Worm (Caenorhabditis elegans) whole organism, L1 larva: Measurements from ENCODE around the gene C27F2.4.
"Not testable (repeated sequence)": the region's sequence is repeated elsewhere in the genome, so short reads cannot be mapped to it uniquely, and the experiment has no call there.

ENCODE experiments used
- C04F5.9 ChIP-seq: sonication (generic microtip); optimal IDR thresholded peaks from 2 replicates; lab custom pipeline; 2016; ENCODE audit warnings: missing genetic modification characterization, missing compliant biosample characterization
- Y116A8C.19 ChIP-seq: sonication (generic microtip); optimal IDR thresholded peaks from 2 replicates; lab custom pipeline; 2016; ENCODE audit warnings: missing compliant biosample characterization, missing genetic modification characterization, borderline replicate concordance
- aha-1 ChIP-seq: fragments of 150-350 bp; optimal IDR thresholded peaks from 2 replicates; lab custom pipeline; 2014; ENCODE audit warnings: missing biosample characterization, missing genetic modification characterization
- aly-2 ChIP-seq: fragments of 150-350 bp; optimal IDR thresholded peaks from 2 replicates; lab custom pipeline; 2014; ENCODE audit warnings: missing biosample characterization, missing genetic modification characterization
- blmp-1 ChIP-seq: fragments of 150-350 bp; optimal IDR thresholded peaks from 2 replicates; lab custom pipeline; 2014; ENCODE audit warnings: missing biosample characterization, missing genetic modification characterization
- ceh-63 ChIP-seq: fragments of 200-800 bp; sonication (Bioruptor generic); optimal IDR thresholded peaks from 2 replicates; lab custom pipeline; 2018; ENCODE audit warnings: mild to moderate bottlenecking, missing genetic modification characterization, missing compliant biosample characterization
- ceh-82 ChIP-seq, 3 experiments: fragments of 150-350 bp in 1 of 3; sonication (generic microtip) in 2 of 3; optimal IDR thresholded peaks; 2 replicates each; lab custom pipeline; 2014 to 2017; ENCODE audit warnings: missing biosample characterization in 3 of 3, missing genetic modification characterization in 3 of 3
- ceh-90 ChIP-seq: sonication (generic microtip); optimal IDR thresholded peaks from 2 replicates; lab custom pipeline; 2016; ENCODE audit warnings: missing genetic modification characterization, missing compliant biosample characterization
- ces-1 ChIP-seq: fragments of 150-350 bp; optimal IDR thresholded peaks from 2 replicates; lab custom pipeline; 2014; ENCODE audit warnings: missing biosample characterization, missing genetic modification reagents, missing genetic modification characterization
- efl-1 ChIP-seq, 4 experiments: fragments of 150-350 bp; optimal IDR thresholded peaks in 3 of 4; peaks in 1 of 4; 1 replicate in 1 of 4; 2 replicates in 3 of 4; lab custom pipeline; 2014; ENCODE audit warnings: missing biosample characterization in 2 of 4, missing genetic modification characterization in 2 of 4, missing genetic modification reagents in 2 of 4
- egl-13 ChIP-seq: sonication (generic microtip); optimal IDR thresholded peaks from 2 replicates; lab custom pipeline; 2016; ENCODE audit warnings: missing genotype, missing genetic modification reagents, missing genetic modification characterization, missing compliant biosample characterization
- elt-3 ChIP-seq, 6 experiments: fragments of 150-350 bp in 1 of 6; sonication (generic microtip); optimal IDR thresholded peaks; 2 replicates each; lab custom pipeline; 2017 to 2018; ENCODE audit warnings: missing biosample characterization in 6 of 6, missing genetic modification characterization in 6 of 6, inconsistent platforms in 1 of 6
- ets-5 ChIP-seq: fragments of 200-800 bp; sonication (Bioruptor generic); IDR thresholded peaks from 2 replicates; pipeline ENCODE4 v1.3.6; 2022; ENCODE audit warnings: missing genetic modification characterization, missing compliant biosample characterization
- fkh-10 ChIP-seq: sonication (generic microtip); optimal IDR thresholded peaks from 2 replicates; lab custom pipeline; 2017; ENCODE audit warnings: missing biosample characterization, missing genetic modification reagents, missing genetic modification characterization
- fkh-4 ChIP-seq: sonication (generic microtip); optimal IDR thresholded peaks from 2 replicates; lab custom pipeline; 2016; ENCODE audit warnings: missing compliant biosample characterization, missing genetic modification characterization, borderline replicate concordance
- fkh-8 ChIP-seq: sonication (generic microtip); optimal IDR thresholded peaks from 2 replicates; lab custom pipeline; 2016; ENCODE audit warnings: mild to moderate bottlenecking, missing genetic modification characterization, missing compliant biosample characterization
- fos-1 ChIP-seq: fragments of 150-350 bp; optimal IDR thresholded peaks from 2 replicates; lab custom pipeline; 2014; ENCODE audit warnings: missing biosample characterization, missing genetic modification characterization
- hlh-17 ChIP-seq: fragments of 200-800 bp; sonication (Bioruptor generic); optimal IDR thresholded peaks from 2 replicates; lab custom pipeline; 2018; ENCODE audit warnings: missing genetic modification characterization, mild to moderate bottlenecking, missing compliant biosample characterization, moderate library complexity, borderline replicate concordance
- hpl-2 ChIP-seq: fragments of 150-350 bp; optimal IDR thresholded peaks from 2 replicates; lab custom pipeline; 2014; ENCODE audit warnings: missing biosample characterization, missing genetic modification reagents, missing genetic modification characterization
- isw-1 ChIP-seq: fragments of 200-800 bp; sonication (Bioruptor generic); IDR thresholded peaks from 2 replicates; pipeline ENCODE4 v1.3.6; 2022; ENCODE audit warnings: missing genetic modification characterization, missing compliant biosample characterization
- jun-1 ChIP-seq: fragments of 150-350 bp; optimal IDR thresholded peaks from 2 replicates; lab custom pipeline; 2014; ENCODE audit warnings: missing biosample characterization, missing genetic modification reagents, missing genetic modification characterization
- lin-13 ChIP-seq: fragments of 150-350 bp; optimal IDR thresholded peaks from 2 replicates; lab custom pipeline; 2014; ENCODE audit warnings: missing biosample characterization, missing genetic modification reagents, missing genetic modification characterization
- lin-14 ChIP-seq: fragments of 200-800 bp; sonication (Bioruptor generic); optimal IDR thresholded peaks from 2 replicates; lab custom pipeline; 2018; ENCODE audit warnings: mild to moderate bottlenecking, missing genetic modification characterization, moderate library complexity, missing compliant biosample characterization
- lin-15B ChIP-seq: fragments of 150-350 bp; sonication (generic microtip); optimal IDR thresholded peaks from 3 replicates; lab custom pipeline; 2014; ENCODE audit warnings: missing biosample characterization, missing genetic modification characterization
- lin-35 ChIP-seq, 2 experiments: fragments of 150-350 bp; optimal IDR thresholded peaks; 2 replicates each; lab custom pipeline; 2014; ENCODE audit warnings: missing biosample characterization in 2 of 2, missing genetic modification characterization in 2 of 2, missing genetic modification reagents in 2 of 2
- lin-39 ChIP-seq: fragments of 150-350 bp; optimal IDR thresholded peaks from 2 replicates; lab custom pipeline; 2014; ENCODE audit warnings: missing biosample characterization, missing genetic modification reagents, missing genetic modification characterization
- lsy-2 ChIP-seq, 2 experiments: fragments of 150-350 bp; optimal IDR thresholded peaks; 2 replicates each; lab custom pipeline; 2014; ENCODE audit warnings: missing biosample characterization in 2 of 2, missing genetic modification characterization in 2 of 2
- mdl-1 ChIP-seq, 2 experiments: fragments of 150-350 bp; optimal IDR thresholded peaks; 2 replicates each; lab custom pipeline; 2014 to 2017; ENCODE audit warnings: missing biosample characterization in 2 of 2, missing genetic modification characterization in 2 of 2, inconsistent platforms in 1 of 2
- mef-2 ChIP-seq: fragments of 150-350 bp; optimal IDR thresholded peaks from 2 replicates; lab custom pipeline; 2014; ENCODE audit warnings: missing biosample characterization, missing genetic modification characterization
- mep-1 ChIP-seq: fragments of 150-350 bp; optimal IDR thresholded peaks from 2 replicates; lab custom pipeline; 2014; ENCODE audit warnings: missing biosample characterization, missing genetic modification characterization
- nhr-11 ChIP-seq: fragments of 150-350 bp; optimal IDR thresholded peaks from 2 replicates; lab custom pipeline; 2014; ENCODE audit warnings: missing biosample characterization, missing genetic modification characterization
- nhr-12 ChIP-seq: sonication (generic microtip); optimal IDR thresholded peaks from 2 replicates; lab custom pipeline; 2017; ENCODE audit warnings: missing biosample characterization, missing genetic modification characterization
- nhr-19 ChIP-seq: fragments of 200-800 bp; sonication (Bioruptor generic); conservative IDR thresholded peaks from 2 replicates; pipeline ENCODE4 v1.3.6; 2022; ENCODE audit warnings: missing genetic modification characterization, missing compliant biosample characterization
- nhr-28 ChIP-seq: fragments of 150-350 bp; optimal IDR thresholded peaks from 2 replicates; lab custom pipeline; 2014; ENCODE audit warnings: missing biosample characterization, missing genetic modification characterization
- nhr-47 ChIP-seq: sonication (generic microtip); optimal IDR thresholded peaks from 2 replicates; lab custom pipeline; 2016; ENCODE audit warnings: mild to moderate bottlenecking, missing genetic modification characterization, moderate library complexity, missing compliant biosample characterization
- nhr-71 ChIP-seq: sonication (generic microtip); optimal IDR thresholded peaks from 2 replicates; lab custom pipeline; 2016; ENCODE audit warnings: mild to moderate bottlenecking, missing genetic modification characterization, moderate library complexity, missing compliant biosample characterization
- nhr-77 ChIP-seq: fragments of 150-350 bp; optimal IDR thresholded peaks from 2 replicates; lab custom pipeline; 2014; ENCODE audit warnings: missing biosample characterization, missing genetic modification characterization
- nhr-90 ChIP-seq: sonication (generic microtip); optimal IDR thresholded peaks from 2 replicates; lab custom pipeline; 2016; ENCODE audit warnings: mild to moderate bottlenecking, missing genetic modification characterization, missing compliant biosample characterization; ENCODE audit not compliant: poor library complexity
- skn-1 ChIP-seq: fragments of 150-350 bp; optimal IDR thresholded peaks from 2 replicates; lab custom pipeline; 2014; ENCODE audit warnings: missing biosample characterization, missing genetic modification characterization
- snpc-4 ChIP-seq: fragments of 150-350 bp; optimal IDR thresholded peaks from 2 replicates; lab custom pipeline; 2014; ENCODE audit warnings: missing biosample characterization, missing genetic modification characterization
- snu-23 ChIP-seq: sonication (generic microtip); optimal IDR thresholded peaks from 2 replicates; lab custom pipeline; 2016; ENCODE audit warnings: missing genetic modification characterization, missing compliant biosample characterization
- sox-4 ChIP-seq: sonication (generic microtip); optimal IDR thresholded peaks from 2 replicates; lab custom pipeline; 2016; ENCODE audit warnings: missing genetic modification characterization, missing compliant biosample characterization
- sup-37 ChIP-seq: fragments of 200-800 bp; sonication (Bioruptor generic); optimal IDR thresholded peaks from 2 replicates; lab custom pipeline; 2018; ENCODE audit warnings: mild to moderate bottlenecking, missing genetic modification characterization, missing compliant biosample characterization
- unc-30 ChIP-seq: sonication (generic microtip); optimal IDR thresholded peaks from 2 replicates; lab custom pipeline; 2017; ENCODE audit warnings: missing biosample characterization, missing genetic modification characterization
- unc-98 ChIP-seq: fragments of 200-800 bp; sonication (Bioruptor generic); IDR thresholded peaks from 2 replicates; pipeline ENCODE4 v1.3.6; 2022; ENCODE audit warnings: missing genetic modification characterization, missing compliant biosample characterization
- ztf-4 ChIP-seq: fragments of 150-350 bp; optimal IDR thresholded peaks from 2 replicates; lab custom pipeline; 2014; ENCODE audit warnings: missing biosample characterization, missing genetic modification characterization

The C27F2.4 gene

ce11 chrIII:4983961-4984360 lies 23.9 kb upstream of the C27F2.4 start:
- no peak for TF ChIP-seq ets-5 (GFP tag; lab: Robert Waterston, UW)
- TF ChIP-seq lsy-2 (tag; optimal IDR thresholded peaks at IDR 0.05; lab: Kevin White, UChicago) = no peak
- TF ChIP-seq fkh-4 = no peak
- no peak for TF ChIP-seq hlh-17
- no peak for TF ChIP-seq C04F5.9 (tag; lab: Kevin White, UChicago)
- TF ChIP-seq ceh-90 = no peak
- no peak for TF ChIP-seq mep-1 (tag; lab: Kevin White, UChicago)
- TF ChIP-seq blmp-1 (tag; lab: Kevin White, UChicago) = no peak
- TF ChIP-seq unc-30 = no peak
- no peak for TF ChIP-seq elt-3 (tag; optimal IDR thresholded peaks at IDR 0.05; lab: Kevin White, UChicago)
- TF ChIP-seq egl-13 (tag; lab: Kevin White, UChicago) = no peak
- no peak for TF ChIP-seq nhr-77 (tag; lab: Kevin White, UChicago)
- no peak for TF ChIP-seq isw-1 (GFP tag; lab: Robert Waterston, UW)
- no peak for TF ChIP-seq mef-2 (tag; lab: Kevin White, UChicago)
- TF ChIP-seq nhr-47 (tag; lab: Kevin White, UChicago) = no peak
- TF ChIP-seq snpc-4 (tag; lab: Kevin White, UChicago) = no peak
- no peak for TF ChIP-seq lin-15B (tag; lab: Kevin White, UChicago)
- no peak for TF ChIP-seq efl-1 (optimal IDR thresholded peaks at IDR 0.05; lab: Kevin White, UChicago)
- no peak for TF ChIP-seq efl-1 (GFP tag; optimal IDR thresholded peaks at IDR 0.05 in 1 of 2; lab: Kevin White, UChicago)
- no peak for TF ChIP-seq nhr-90 (tag; lab: Kevin White, UChicago)

DNA sequence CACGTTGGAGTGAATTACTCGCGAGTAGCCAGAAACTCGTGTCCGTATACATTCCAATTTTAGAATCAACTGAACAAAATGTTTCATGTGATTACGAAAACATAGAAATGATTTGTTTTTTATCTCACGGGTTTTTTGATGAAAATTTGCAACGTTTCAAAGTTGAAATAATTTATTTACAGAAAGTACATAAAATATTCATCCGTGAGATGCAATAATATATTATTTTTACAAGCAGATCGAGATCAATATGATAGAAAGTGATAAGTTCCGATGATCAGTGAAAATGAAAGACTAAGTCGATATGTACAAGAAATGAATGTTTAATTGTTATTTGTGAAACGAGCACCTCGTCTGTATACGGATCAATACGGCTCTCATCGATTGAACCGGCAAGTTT lies 20.3 kb upstream of the C27F2.4 start, which contains the start of gene C27F2.6:
Gene C27F2.6, minus strand, starts transcription at position 101 of the 400 bp plus-strand sequence.
- not testable (repeated sequence) for TF ChIP-seq lin-39 (tag; lab: Kevin White, UChicago); fos-1 (tag; lab: Kevin White, UChicago); ceh-63 (GFP tag; lab: Kevin White, UChicago)
- TF ChIP-seq, all 84 proteins: peak for 0; not testable (repeated sequence) for 84

ce11 chrIII:4968146-4968545 lies 8.0 kb upstream of the C27F2.4 start:
- TF ChIP-seq mep-1 (tag; lab: Kevin White, UChicago) (no peak), snu-23 (GFP tag; lab: Kevin White, UChicago) (no peak), lsy-2 (tag; optimal IDR thresholded peaks at IDR 0.05; lab: Kevin White, UChicago) (peak in 1 of 2 experiments; percentile 8), fkh-8 (tag; lab: Kevin White, UChicago) (no peak), sox-4 (tag; lab: Kevin White, UChicago) (no peak), lin-14 (peak; percentile 66)
- TF ChIP-seq, all 84 proteins: peak for 2

- TF ChIP-seq ceh-63 (GFP tag; lab: Kevin White, UChicago) (no peak), ets-5 (GFP tag; lab: Robert Waterston, UW) (no peak), ceh-82 (tag; optimal IDR thresholded peaks at IDR 0.05; lab: Kevin White, UChicago) (peak in 1 of 3 experiments; percentile 25), C04F5.9 (tag; lab: Kevin White, UChicago) (no peak), lin-13 (no peak), lsy-2 (tag; optimal IDR thresholded peaks at IDR 0.05; lab: Kevin White, UChicago) (no peak), aha-1 (tag; lab: Kevin White, UChicago) (no peak), hpl-2 (GFP tag; lab: Kevin White, UChicago) (no peak), nhr-12 (no peak), jun-1 (tag; lab: Kevin White, UChicago) (no peak), nhr-11 (no peak), nhr-71 (tag; lab: Kevin White, UChicago) (peak; percentile 8), fkh-10 (GFP tag; lab: Kevin White, UChicago) (peak; percentile 75), fos-1 (tag; lab: Kevin White, UChicago) (no peak), mdl-1 (tag; optimal IDR thresholded peaks at IDR 0.05; lab: Kevin White, UChicago) (no peak), lin-14 (peak; percentile 82), mep-1 (tag; lab: Kevin White, UChicago) (peak; percentile 13), aly-2 (tag; lab: Kevin White, UChicago) (no peak), nhr-19 (GFP tag; lab: Robert Waterston, UW) (no peak), unc-98 (no peak), ces-1 (GFP tag; lab: Kevin White, UChicago) (peak; percentile 85), skn-1 (tag; lab: Kevin White, UChicago) (no peak), nhr-47 (tag; lab: Kevin White, UChicago) (no peak), nhr-28 (no peak), blmp-1 (tag; lab: Kevin White, UChicago) (no peak), Y116A8C.19 (no peak), sup-37 (GFP tag; lab: Kevin White, UChicago) (no peak), mef-2 (tag; lab: Kevin White, UChicago) (no peak), lin-35 (GFP tag; optimal IDR thresholded peaks at IDR 0.05; lab: Kevin White, UChicago) (peak in 1 of 2 experiments; percentile 6), ztf-4 (tag; lab: Kevin White, UChicago) (no peak)
Measured at ce11 chrIII:4967236-4967635, 7.1 kb upstream of the C27F2.4 start.
